Fruit fly (Drosophila melanogaster): ENCODE data around the gene her.

DNA sequence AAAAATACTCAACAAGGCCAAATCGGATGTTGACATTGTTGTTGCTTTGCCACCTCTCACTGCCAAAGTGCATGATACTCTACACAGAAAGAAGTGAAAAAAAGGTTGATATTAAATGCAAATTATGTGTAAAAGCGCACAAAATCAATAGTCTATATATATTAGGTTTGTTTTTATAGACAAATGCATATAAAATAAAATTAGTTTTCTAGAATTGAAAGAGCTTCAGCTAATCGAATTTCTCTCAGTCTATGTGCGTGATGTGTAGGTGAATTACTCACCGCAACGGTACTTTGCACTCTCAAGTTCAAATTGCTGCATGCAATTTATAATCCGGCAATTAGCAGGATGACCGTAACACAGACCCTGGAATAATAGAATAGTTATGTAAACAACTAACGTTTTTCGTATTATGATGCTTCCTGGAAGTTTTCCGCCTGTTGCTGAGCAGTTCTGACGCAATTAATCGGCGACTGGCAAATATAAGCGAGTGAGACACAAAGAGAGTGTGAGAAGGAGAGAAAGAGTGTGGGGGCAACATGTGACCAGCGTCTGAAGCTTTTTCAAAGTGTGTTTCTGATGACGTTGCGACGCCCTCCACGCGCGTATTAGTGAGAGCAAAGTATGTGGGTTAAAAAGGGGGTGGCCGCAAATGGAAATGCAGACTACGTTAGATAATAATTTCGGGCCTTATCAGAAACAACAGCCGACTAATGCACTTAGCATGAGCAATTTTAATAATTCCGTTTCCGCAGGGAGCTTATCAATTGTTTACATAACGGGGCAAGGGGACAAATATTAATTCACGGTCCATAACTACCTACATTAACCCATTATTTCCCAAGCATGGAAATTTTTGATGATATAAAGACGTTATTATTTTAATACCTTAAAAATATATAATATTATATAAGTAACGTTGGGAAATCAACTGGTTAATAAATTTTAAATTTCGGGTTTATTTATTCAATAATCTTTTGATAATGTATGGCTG lies 44.0 kb downstream of the her start:
- TF ChIP-seq CG34367 (tag; optimal IDR thresholded peaks at IDR 0.05) (peak; percentile 89), CG10348 (GFP tag; IDR thresholded peaks at IDR 0.05) (peak; percentile 79), rn (GFP tag; IDR thresholded peaks at IDR 0.05) (peak; percentile 94), Ets98B (GFP tag; IDR thresholded peaks at IDR 0.05) (peak; percentile 96), CG9948 (tag; optimal IDR thresholded peaks at IDR 0.05) (peak; percentile 94), EcR (GFP tag; optimal IDR thresholded peaks at IDR 0.05) (peak; percentile 84), CG14655 (GFP tag; optimal IDR thresholded peaks at IDR 0.05) (peak; percentile 94), gl (tag; optimal IDR thresholded peaks at IDR 0.05) (peak; percentile 83)
